Worm (Caenorhabditis elegans): ENCODE results near the gene cdc-48.2.

ce11 chrII:8126617-8127016 lies 11.7 kb upstream of the cdc-48.2 start:
- no peak for TF ChIP-seq ceh-82 (tag; optimal IDR thresholded peaks at IDR 0.05)
- TF ChIP-seq C04F5.9 (tag; optimal IDR thresholded peaks at IDR 0.05) = no peak
- TF ChIP-seq nhr-47 (tag; optimal IDR thresholded peaks at IDR 0.05) = no peak
- no peak for TF ChIP-seq unc-62 (GFP tag; optimal IDR thresholded peaks at IDR 0.05)
- no peak for TF ChIP-seq nhr-77 (tag; optimal IDR thresholded peaks at IDR 0.05)
- TF ChIP-seq nhr-28 (tag; optimal IDR thresholded peaks at IDR 0.05) = no peak
- TF ChIP-seq snpc-4 (tag; optimal IDR thresholded peaks at IDR 0.05) = no peak
- TF ChIP-seq nhr-237 (tag; optimal IDR thresholded peaks at IDR 0.05) = no peak
- no peak for TF ChIP-seq blmp-1 (tag; optimal IDR thresholded peaks at IDR 0.05)
- no peak for TF ChIP-seq mdl-1 (tag; optimal IDR thresholded peaks at IDR 0.05)

All from whole organism, L1 larva.